Fruit fly (Drosophila melanogaster): ENCODE data around the gene CG15386.

DNA sequence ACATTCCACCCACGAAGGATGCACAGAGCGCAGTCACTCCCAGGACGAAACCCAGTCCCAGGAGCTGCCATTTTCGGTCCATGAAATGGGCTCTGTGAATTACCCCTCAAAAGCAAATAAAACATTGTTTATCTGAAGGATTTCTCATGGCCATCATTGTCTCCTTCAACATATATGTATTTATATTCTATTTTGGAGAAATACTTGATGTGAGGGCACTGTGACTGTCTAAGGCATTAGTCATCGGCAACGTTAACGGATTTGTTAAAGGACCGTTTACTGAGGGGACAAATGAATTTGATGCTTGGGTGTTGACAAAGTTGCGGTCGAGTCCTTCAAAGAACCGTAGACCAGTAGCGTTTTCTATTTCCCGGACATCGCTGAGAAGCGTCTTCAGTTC is 22.2 kb upstream of the CG15386 start, which contains the start of gene Tengl2:
- no peak for TF ChIP-seq ttk (optimal IDR thresholded peaks at IDR 0.05)
- TF ChIP-seq Myc (optimal IDR thresholded peaks at IDR 0.05): no peak
- TF ChIP-seq psq (optimal IDR thresholded peaks at IDR 0.05): no peak
- TF ChIP-seq Sin3A (optimal IDR thresholded peaks at IDR 0.05): no peak
